Fruit fly (Drosophila melanogaster) whole organism, embryonic: Measurements from ENCODE around the gene Tlk.
A peak's percentile ranks its signal among the peaks of the same experiment; 100 is the strongest.

Source experiments
- C15 ChIP-seq: fragments of 200-800 bp; sonication (Bioruptor generic); IDR thresholded peaks from 3 replicates; pipeline ENCODE4 v1.3.6; 2022; ENCODE audit warnings: missing biosample characterization, missing genetic modification characterization
- CG10274 ChIP-seq: fragments of 200-800 bp; sonication (Bioruptor generic); optimal IDR thresholded peaks from 3 replicates; lab custom pipeline; 2017; ENCODE audit warnings: missing biosample characterization, mild to moderate bottlenecking, missing genetic modification characterization
- CG10543 ChIP-seq: fragments of 200-800 bp; sonication (Bioruptor generic); optimal IDR thresholded peaks from 3 replicates; lab custom pipeline; 2017; ENCODE audit warnings: missing biosample characterization, mild to moderate bottlenecking, missing genetic modification characterization, moderate library complexity
- CG11093 ChIP-seq: fragments of 200-800 bp; sonication (Bioruptor generic); IDR thresholded peaks from 3 replicates; pipeline ENCODE4 v1.3.6; 2022; ENCODE audit warnings: missing biosample characterization, missing genetic modification characterization
- CG11247 ChIP-seq: fragments of 200-800 bp; sonication (Bioruptor generic); IDR thresholded peaks from 2 replicates; pipeline ENCODE4 v1.3.6; 2022; ENCODE audit warnings: missing biosample characterization, missing genetic modification characterization
- CG11398 ChIP-seq: fragments of 200-800 bp; sonication (Bioruptor generic); optimal IDR thresholded peaks from 2 replicates; lab custom pipeline; 2016; ENCODE audit warnings: missing biosample characterization, missing genetic modification characterization
- CG11560 ChIP-seq: fragments of 200-800 bp; sonication (Bioruptor generic); IDR thresholded peaks from 3 replicates; pipeline ENCODE4 v1.3.6; 2022; ENCODE audit warnings: missing biosample characterization, missing genetic modification characterization
- CG12942 ChIP-seq: fragments of 200-800 bp; sonication (Bioruptor generic); optimal IDR thresholded peaks from 3 replicates; lab custom pipeline; 2016; ENCODE audit warnings: missing biosample characterization, missing genetic modification characterization
- CG1603 ChIP-seq: fragments of 200-800 bp; sonication (Bioruptor generic); optimal IDR thresholded peaks from 2 replicates; lab custom pipeline; 2019; ENCODE audit warnings: missing biosample characterization, mild to moderate bottlenecking, missing genetic modification characterization, moderate library complexity
- CG18619 ChIP-seq: fragments of 200-800 bp; sonication (Bioruptor generic); optimal IDR thresholded peaks from 3 replicates; lab custom pipeline; 2017; ENCODE audit warnings: missing biosample characterization, mild to moderate bottlenecking, missing genetic modification characterization
- CG31365 ChIP-seq: fragments of 200-800 bp; sonication (Bioruptor generic); optimal IDR thresholded peaks from 2 replicates; lab custom pipeline; 2018; ENCODE audit warnings: missing biosample characterization, mild to moderate bottlenecking, missing genetic modification characterization
- CG4404 ChIP-seq: fragments of 200-800 bp; sonication (Bioruptor generic); IDR thresholded peaks from 2 replicates; pipeline ENCODE4 v1.3.6; 2022; ENCODE audit warnings: missing biosample characterization, missing genetic modification characterization
- CG5180 ChIP-seq: fragments of 200-800 bp; sonication (Bioruptor generic); optimal IDR thresholded peaks from 3 replicates; lab custom pipeline; 2017; ENCODE audit warnings: missing biosample characterization, missing genetic modification characterization, mild to moderate bottlenecking, moderate library complexity, missing genetic modification reagents
- CG6272 ChIP-seq: fragments of 200-800 bp; sonication (Bioruptor generic); IDR thresholded peaks from 2 replicates; pipeline ENCODE4 v1.3.6; 2022; ENCODE audit warnings: missing biosample characterization, missing genetic modification characterization
- CG7271 ChIP-seq: fragments of 200-800 bp; sonication (Bioruptor generic); optimal IDR thresholded peaks from 2 replicates; lab custom pipeline; 2018; ENCODE audit warnings: missing biosample characterization, mild to moderate bottlenecking, missing genetic modification characterization, moderate library complexity
- CG7372 ChIP-seq: fragments of 200-800 bp; sonication (Bioruptor generic); IDR thresholded peaks from 2 replicates; pipeline ENCODE4 v1.3.6; 2022; ENCODE audit warnings: missing biosample characterization, missing genetic modification characterization
- CG9609 ChIP-seq: fragments of 200-800 bp; sonication (Bioruptor generic); optimal IDR thresholded peaks from 3 replicates; lab custom pipeline; 2016; ENCODE audit warnings: missing biosample characterization, missing genetic modification characterization
- CG9727 ChIP-seq: fragments of 200-800 bp; sonication (Bioruptor generic); optimal IDR thresholded peaks from 3 replicates; lab custom pipeline; 2017; ENCODE audit warnings: missing biosample characterization, mild to moderate bottlenecking, missing genetic modification characterization
- Camta ChIP-seq: fragments of 200-800 bp; sonication (Bioruptor generic); optimal IDR thresholded peaks from 2 replicates; lab custom pipeline; 2016; ENCODE audit warnings: missing biosample characterization, missing genetic modification characterization
- CoRest ChIP-seq: fragments of 200-800 bp; sonication (Bioruptor generic); optimal IDR thresholded peaks from 3 replicates; lab custom pipeline; 2018; ENCODE audit warnings: missing biosample characterization, mild to moderate bottlenecking, missing genetic modification characterization, moderate library complexity
- Dfd ChIP-seq, 2 experiments: fragments of >200 bp; optimal IDR thresholded peaks; 2 replicates each; lab custom pipeline; 2017; ENCODE audit warnings: missing biosample characterization in 2 of 2, missing genetic modification characterization in 2 of 2
- Hand ChIP-seq: fragments of 200-800 bp; sonication (Bioruptor generic); optimal IDR thresholded peaks from 2 replicates; lab custom pipeline; 2017; ENCODE audit warnings: mild to moderate bottlenecking, missing biosample characterization, missing genetic modification reagents, missing genetic modification characterization
- Med ChIP-seq: fragments of 200-800 bp; sonication (Bioruptor generic); peaks from one replicate; lab custom pipeline; 2016; ENCODE audit warnings: missing biosample characterization, missing genetic modification characterization, mild to moderate bottlenecking, inconsistent platforms, moderate library complexity
- Nf-YA ChIP-seq: fragments of 200-800 bp; sonication (Bioruptor generic); IDR thresholded peaks from 2 replicates; pipeline ENCODE4 v1.3.6; 2022; ENCODE audit warnings: missing biosample characterization, missing genetic modification characterization
- Optix ChIP-seq: fragments of 200-800 bp; sonication (Bioruptor generic); IDR thresholded peaks from 3 replicates; pipeline ENCODE4 v1.3.6; 2022; ENCODE audit warnings: missing biosample characterization, missing genetic modification characterization
- Pdp1 ChIP-seq, 2 experiments: fragments of 200-800 bp; sonication (Bioruptor generic); optimal IDR thresholded peaks; 3 replicates each; lab custom pipeline; 2016; ENCODE audit warnings: missing biosample characterization in 2 of 2, missing genetic modification characterization in 2 of 2, mild to moderate bottlenecking in 1 of 2, moderate library complexity in 1 of 2
- Side ChIP-seq: fragments of 200-800 bp; sonication (Bioruptor generic); optimal IDR thresholded peaks from 2 replicates; lab custom pipeline; 2016; ENCODE audit warnings: missing biosample characterization, missing genetic modification characterization
- Usf ChIP-seq: fragments of 200-800 bp; sonication (Bioruptor generic); optimal IDR thresholded peaks from 2 replicates; lab custom pipeline; 2017; ENCODE audit warnings: missing genotype, missing biosample characterization, missing genetic modification characterization
- Xbp1 ChIP-seq: fragments of 200-800 bp; sonication (Bioruptor generic); optimal IDR thresholded peaks from 3 replicates; lab custom pipeline; 2016; ENCODE audit warnings: missing biosample characterization, mild to moderate bottlenecking, missing genetic modification characterization
- Xrp1 ChIP-seq: fragments of 200-800 bp; sonication (Bioruptor generic); IDR thresholded peaks from 2 replicates; pipeline ENCODE4 v1.3.6; 2022; ENCODE audit warnings: missing biosample characterization, missing genetic modification characterization
- ara ChIP-seq: fragments of 200-800 bp; sonication (Bioruptor generic); IDR thresholded peaks from 2 replicates; pipeline ENCODE4 v1.3.6; 2022; ENCODE audit warnings: missing biosample characterization, missing genetic modification characterization
- ase ChIP-seq: fragments of 200-800 bp; sonication (Bioruptor generic); IDR thresholded peaks from 3 replicates; pipeline ENCODE4 v1.3.6; 2022; ENCODE audit warnings: missing biosample characterization, missing genetic modification characterization
- ash1 ChIP-seq: fragments of 200-800 bp; sonication (Bioruptor generic); optimal IDR thresholded peaks from 2 replicates; lab custom pipeline; 2018; ENCODE audit warnings: missing biosample characterization, mild to moderate bottlenecking, missing genetic modification characterization
- cas ChIP-seq: fragments of 200-800 bp; sonication (Bioruptor generic); IDR thresholded peaks from 2 replicates; pipeline ENCODE4 v1.3.6; 2022; ENCODE audit warnings: missing biosample characterization, missing genetic modification characterization
- chm ChIP-seq: fragments of 200-800 bp; sonication (Bioruptor generic); IDR thresholded peaks from 2 replicates; pipeline ENCODE4 v1.3.6; 2022; ENCODE audit warnings: missing biosample characterization, missing genetic modification characterization
- ftz-f1 ChIP-seq: fragments of 200-800 bp; sonication (Bioruptor generic); optimal IDR thresholded peaks from 2 replicates; lab custom pipeline; 2016; ENCODE audit warnings: missing biosample characterization, missing genetic modification characterization
- gro ChIP-seq: fragments of 200-800 bp; sonication (Bioruptor generic); optimal IDR thresholded peaks from 2 replicates; lab custom pipeline; 2016; ENCODE audit warnings: missing biosample characterization, missing genetic modification characterization
- hkb ChIP-seq, 2 experiments: fragments of 200-800 bp in 1 of 2; fragments of >200 bp in 1 of 2; sonication (Bioruptor generic) in 1 of 2; IDR thresholded peaks in 1 of 2; optimal IDR thresholded peaks in 1 of 2; 2 replicates each; pipeline versions ENCODE4 v1.3.6 to Lab custom; 2017 to 2022; ENCODE audit warnings: missing biosample characterization in 1 of 2, missing genetic modification characterization in 1 of 2
- kay ChIP-seq: fragments of 200-800 bp; sonication (Bioruptor generic); optimal IDR thresholded peaks from 2 replicates; lab custom pipeline; 2016; ENCODE audit warnings: missing biosample characterization, missing genetic modification characterization
- lmd ChIP-seq: fragments of 200-800 bp; sonication (Bioruptor generic); IDR thresholded peaks from 2 replicates; pipeline ENCODE4 v1.3.6; 2022; ENCODE audit warnings: missing biosample characterization, missing genetic modification characterization
- org-1 ChIP-seq: fragments of 200-800 bp; sonication (Bioruptor generic); optimal IDR thresholded peaks from 2 replicates; lab custom pipeline; 2017; ENCODE audit warnings: missing biosample characterization, missing genetic modification characterization
- ranshi ChIP-seq: fragments of 200-800 bp; sonication (Bioruptor generic); IDR thresholded peaks from 2 replicates; pipeline ENCODE4 v1.3.6; 2022; ENCODE audit warnings: missing biosample characterization, missing genetic modification characterization
- ro ChIP-seq: fragments of 200-800 bp; sonication (Bioruptor generic); IDR thresholded peaks from 2 replicates; pipeline ENCODE4 v1.3.6; 2022; ENCODE audit warnings: missing biosample characterization, missing genetic modification characterization
- sima ChIP-seq: fragments of 200-800 bp; sonication (Bioruptor generic); optimal IDR thresholded peaks from 2 replicates; lab custom pipeline; 2016; ENCODE audit warnings: missing biosample characterization, missing genetic modification characterization
- sna ChIP-seq: fragments of 200-800 bp; sonication (Bioruptor generic); IDR thresholded peaks from 2 replicates; pipeline ENCODE4 v1.3.6; 2022; ENCODE audit warnings: missing biosample characterization, missing genetic modification characterization; ENCODE audit not compliant: partially characterized antibody
- tin ChIP-seq: fragments of 200-800 bp; sonication (Bioruptor generic); optimal IDR thresholded peaks from 3 replicates; lab custom pipeline; 2016; ENCODE audit warnings: missing biosample characterization, missing genetic modification characterization
- tup ChIP-seq: fragments of 200-800 bp; sonication (Bioruptor generic); optimal IDR thresholded peaks from 2 replicates; lab custom pipeline; 2016; ENCODE audit warnings: missing biosample characterization, mild to moderate bottlenecking, missing genetic modification characterization, moderate library complexity
- zen2 ChIP-seq: fragments of 200-800 bp; sonication (Bioruptor generic); IDR thresholded peaks from 3 replicates; pipeline ENCODE4 v1.3.6; 2022; ENCODE audit warnings: missing biosample characterization, missing genetic modification characterization; ENCODE audit not compliant: partially characterized antibody

Gene Tlk

dm6 chrX:3743005-3743890, 23.4 kb downstream of the Tlk start (continued):
- TF ChIP-seq ash1 (no peak), CG18619 (GFP tag; lab: Kevin White, UChicago) (peak; percentile 73), ranshi (GFP tag; lab: Robert Waterston, UW) (peak; percentile 84; the same call in 1 of the 2 replicates), kay (GFP tag; lab: Kevin White, UChicago) (peak; percentile 31), hkb (optimal IDR thresholded peaks at IDR 0.05; lab: Kevin White, UChicago) (no peak), hkb (GFP tag; IDR thresholded peaks at IDR 0.05; lab: Robert Waterston, UW) (peak; percentile 90), CG9609 (GFP tag; lab: Kevin White, UChicago) (peak; percentile 88), sna (GFP tag; lab: Robert Waterston, UW) (no peak), Nf-YA (GFP tag; lab: Robert Waterston, UW) (peak; percentile 66), C15 (GFP tag; lab: Robert Waterston, UW) (peak; percentile 9; the same call in 1 of the 3 replicates), CG11560 (peak; percentile 27; the same call in 2 of the 3 replicates), lmd (GFP tag; lab: Robert Waterston, UW) (peak; percentile 90), ase (GFP tag; lab: Robert Waterston, UW) (peak; percentile 64; the same call in 2 of the 3 replicates), tup (GFP tag; lab: Kevin White, UChicago) (peak; percentile 41), chm (GFP tag; lab: Robert Waterston, UW) (peak; percentile 71), CG7372 (peak; percentile 81), Med (GFP tag; lab: Kevin White, UChicago) (peak; percentile 93), Camta (peak; percentile 86), tin (GFP tag; lab: Kevin White, UChicago) (peak; percentile 59), zen2 (GFP tag; lab: Robert Waterston, UW) (no peak), CG4404 (GFP tag; lab: Robert Waterston, UW) (peak; percentile 70), CG11247 (GFP tag; lab: Robert Waterston, UW) (peak; percentile 67), CG1603 (tag; lab: Kevin White, UChicago) (peak; percentile 93), CG11093 (GFP tag; lab: Robert Waterston, UW) (peak; percentile 66; the same call in 2 of the 3 replicates), CG10274 (GFP tag; lab: Kevin White, UChicago) (peak; percentile 89), org-1 (peak; percentile 77), CG10543 (GFP tag; lab: Kevin White, UChicago) (peak; percentile 71), Pdp1 (GFP tag; optimal IDR thresholded peaks at IDR 0.05; lab: Kevin White, UChicago) (peak; percentile 66 to 80), CG11398 (GFP tag; lab: Kevin White, UChicago) (peak; percentile 81), CG7271 (no peak), CG5180 (GFP tag; lab: Kevin White, UChicago) (peak; percentile 94), Side (peak; percentile 84), ara (peak; percentile 79), ftz-f1 (peak; percentile 76), Hand (GFP tag; lab: Kevin White, UChicago) (peak; percentile 55), Xbp1 (GFP tag; lab: Kevin White, UChicago) (peak; percentile 82), Dfd (GFP tag; optimal IDR thresholded peaks at IDR 0.05; lab: Kevin White, UChicago) (no peak), gro (GFP tag; lab: Kevin White, UChicago) (peak; percentile 77), CG9727 (GFP tag; lab: Kevin White, UChicago) (peak; percentile 42), CG6272 (peak; percentile 74), ro (peak; percentile 32), CG12942 (GFP tag; lab: Kevin White, UChicago) (peak; percentile 63), Optix (GFP tag; lab: Robert Waterston, UW) (peak; percentile 19; the same call in 2 of the 3 replicates), Xrp1 (peak; percentile 85), sima (GFP tag; lab: Kevin White, UChicago) (peak; percentile 30), cas (GFP tag; lab: Robert Waterston, UW) (peak; percentile 50), Usf (GFP tag; lab: Kevin White, UChicago) (peak; percentile 45), CG31365 (peak; percentile 43), CoRest (tag; lab: Kevin White, UChicago) (peak; percentile 87)
